Fruit fly (Drosophila melanogaster) whole organism, pupa: ENCODE data around the gene Art9.

ENCODE experiments used
- CG10348 ChIP-seq: fragments of 200-800 bp; sonication (Bioruptor generic); IDR thresholded peaks from 2 replicates; pipeline ENCODE4 v1.3.6; 2022; ENCODE audit warnings: missing biosample characterization, missing genetic modification characterization
- CG34367 ChIP-seq: fragments of 200-800 bp; sonication (Bioruptor generic); optimal IDR thresholded peaks from 2 replicates; lab custom pipeline; 2018; ENCODE audit warnings: missing biosample characterization, mild to moderate bottlenecking, missing genetic modification characterization

dm6 chr3R:13989453-13989852 lies 46.2 kb upstream of the Art9 start:
- no peak for TF ChIP-seq CG10348 (GFP tag; lab: Robert Waterston, UW)
- TF ChIP-seq CG34367 (tag; lab: Kevin White, UChicago): no peak
